Worm (Caenorhabditis elegans) whole organism, young adult: ENCODE measurements around the gene srd-43.
A peak's percentile ranks its signal among the peaks of the same experiment; 100 is the strongest.

ENCODE experiments used
- B0336.3 ChIP-seq: fragments of 200-800 bp; sonication (Bioruptor generic); IDR thresholded peaks from 2 replicates; pipeline ENCODE4 v1.3.6; 2022; ENCODE audit warnings: missing genetic modification characterization, missing compliant biosample characterization
- C17E4.6 ChIP-seq: fragments of 200-800 bp; sonication (Bioruptor generic); IDR thresholded peaks from 2 replicates; pipeline ENCODE4 v1.3.6; 2022; ENCODE audit warnings: missing genetic modification reagents, missing genetic modification characterization, missing compliant biosample characterization
- F52B5.7 ChIP-seq: sonication (generic microtip); optimal IDR thresholded peaks from 2 replicates; lab custom pipeline; 2016; ENCODE audit warnings: mild to moderate bottlenecking, missing genetic modification characterization, missing compliant biosample characterization
- F57A8.1 ChIP-seq: fragments of 200-800 bp; sonication (Bioruptor generic); optimal IDR thresholded peaks from 2 replicates; lab custom pipeline; 2018; ENCODE audit warnings: mild to moderate bottlenecking, missing genetic modification characterization, moderate library complexity, missing compliant biosample characterization
- K12H6.12 ChIP-seq: fragments of 200-800 bp; sonication (Bioruptor generic); optimal IDR thresholded peaks from 2 replicates; lab custom pipeline; 2018; ENCODE audit warnings: mild to moderate bottlenecking, missing genetic modification characterization, missing compliant biosample characterization
- Y95B8A.8 ChIP-seq: fragments of 200-800 bp; sonication (Bioruptor generic); IDR thresholded peaks from 2 replicates; pipeline ENCODE4 v1.3.6; 2022; ENCODE audit warnings: missing genetic modification reagents, missing genetic modification characterization, missing compliant biosample characterization
- akir-1 ChIP-seq: fragments of 200-800 bp; sonication (Bioruptor generic); optimal IDR thresholded peaks from 2 replicates; lab custom pipeline; 2018; ENCODE audit warnings: mild to moderate bottlenecking, missing genetic modification characterization, moderate library complexity, missing compliant biosample characterization
- atf-7 ChIP-seq: sonication (generic microtip); optimal IDR thresholded peaks from 2 replicates; lab custom pipeline; 2017; ENCODE audit warnings: mild to moderate bottlenecking, missing genetic modification characterization, missing compliant biosample characterization
- attf-3 ChIP-seq: fragments of 200-800 bp; sonication (Bioruptor generic); conservative IDR thresholded peaks from 2 replicates; pipeline ENCODE4 v1.3.6; 2022; ENCODE audit warnings: missing genetic modification reagents, missing genetic modification characterization, missing compliant biosample characterization
- attf-5 ChIP-seq: fragments of 200-800 bp; sonication (Bioruptor generic); optimal IDR thresholded peaks from 2 replicates; lab custom pipeline; 2018; ENCODE audit warnings: mild to moderate bottlenecking, missing genetic modification characterization, missing compliant biosample characterization
- bed-1 ChIP-seq: fragments of 200-800 bp; sonication (Bioruptor generic); IDR thresholded peaks from 2 replicates; pipeline ENCODE4 v1.3.6; 2022; ENCODE audit warnings: missing genetic modification reagents, missing genetic modification characterization, missing compliant biosample characterization
- cebp-1 ChIP-seq, 2 experiments: fragments of 200-800 bp in 1 of 2; sonication (Bioruptor generic) in 1 of 2; sonication (generic microtip) in 1 of 2; IDR thresholded peaks in 1 of 2; optimal IDR thresholded peaks in 1 of 2; 2 replicates each; pipeline versions ENCODE4 v1.3.6 to Lab custom; 2017 to 2022; ENCODE audit warnings: missing compliant biosample characterization in 2 of 2, missing genetic modification characterization in 2 of 2, mild to moderate bottlenecking in 1 of 2, missing genetic modification reagents in 1 of 2, moderate library complexity in 1 of 2
- die-1 ChIP-seq: sonication (generic microtip); optimal IDR thresholded peaks from 2 replicates; lab custom pipeline; 2016; ENCODE audit warnings: missing genotype, mild to moderate bottlenecking, missing genetic modification characterization, missing compliant biosample characterization
- dox-1 ChIP-seq: fragments of 200-800 bp; sonication (Bioruptor generic); IDR thresholded peaks from 2 replicates; pipeline ENCODE4 v1.3.6; 2022; ENCODE audit warnings: missing genetic modification reagents, missing genetic modification characterization, missing compliant biosample characterization
- efl-1 ChIP-seq: fragments of 150-350 bp; optimal IDR thresholded peaks from 2 replicates; lab custom pipeline; 2014; ENCODE audit warnings: missing biosample characterization, missing genetic modification reagents, missing genetic modification characterization
- ets-4 ChIP-seq: fragments of 200-800 bp; sonication (Bioruptor generic); optimal IDR thresholded peaks from 2 replicates; lab custom pipeline; 2018; ENCODE audit warnings: mild to moderate bottlenecking, missing genetic modification characterization, missing compliant biosample characterization
- lag-1 ChIP-seq: fragments of 200-800 bp; sonication (Bioruptor generic); IDR thresholded peaks from 2 replicates; pipeline ENCODE4 v1.3.6; 2022; ENCODE audit warnings: missing genetic modification reagents, missing genetic modification characterization, missing compliant biosample characterization
- let-607 ChIP-seq, 2 experiments: fragments of 200-800 bp in 1 of 2; sonication (Bioruptor generic) in 1 of 2; sonication (generic microtip) in 1 of 2; optimal IDR thresholded peaks; 2 replicates each; lab custom pipeline; 2016 to 2018; ENCODE audit warnings: mild to moderate bottlenecking in 2 of 2, missing compliant biosample characterization in 2 of 2, missing genetic modification characterization in 2 of 2, moderate library complexity in 2 of 2, missing genotype in 1 of 2
- lin-40 ChIP-seq: sonication (generic microtip); optimal IDR thresholded peaks from 2 replicates; lab custom pipeline; 2016; ENCODE audit warnings: missing genetic modification characterization, mild to moderate bottlenecking, missing compliant biosample characterization, missing genotype, missing genetic modification reagents
- lir-1 ChIP-seq: fragments of 200-800 bp; sonication (Bioruptor generic); conservative IDR thresholded peaks from 2 replicates; pipeline ENCODE4 v1.3.6; 2022; ENCODE audit warnings: missing genetic modification reagents, missing genetic modification characterization, missing compliant biosample characterization
- madf-3 ChIP-seq: fragments of 200-800 bp; sonication (Bioruptor generic); IDR thresholded peaks from 2 replicates; pipeline ENCODE4 v1.3.6; 2022; ENCODE audit warnings: missing genetic modification reagents, missing genetic modification characterization, missing compliant biosample characterization
- mxl-1 ChIP-seq: sonication (generic microtip); optimal IDR thresholded peaks from 2 replicates; lab custom pipeline; 2016; ENCODE audit warnings: missing genetic modification characterization, missing compliant biosample characterization
- nfya-1 ChIP-seq: sonication (generic microtip); optimal IDR thresholded peaks from 2 replicates; lab custom pipeline; 2017; ENCODE audit warnings: antibody characterized with exemption, missing compliant biosample characterization, missing genetic modification characterization, borderline replicate concordance; ENCODE audit not compliant: insufficient read depth
- nfyb-1 ChIP-seq: fragments of 200-800 bp; sonication (Bioruptor generic); IDR thresholded peaks from 2 replicates; pipeline ENCODE4 v1.3.6; 2022; ENCODE audit warnings: missing genetic modification reagents, missing genetic modification characterization, missing compliant biosample characterization
- nhr-80 ChIP-seq: sonication (generic microtip); optimal IDR thresholded peaks from 2 replicates; lab custom pipeline; 2016; ENCODE audit warnings: missing genetic modification characterization, missing compliant biosample characterization
- tbx-9 ChIP-seq: sonication (generic microtip); optimal IDR thresholded peaks from 2 replicates; lab custom pipeline; 2016; ENCODE audit warnings: borderline replicate concordance, missing genetic modification characterization, inconsistent platforms, missing compliant biosample characterization
- zfh-2 ChIP-seq: fragments of 200-800 bp; sonication (Bioruptor generic); conservative IDR thresholded peaks from 2 replicates; pipeline ENCODE4 v1.3.6; 2022; ENCODE audit warnings: missing genetic modification reagents, missing genetic modification characterization, missing compliant biosample characterization
- ztf-22 ChIP-seq: fragments of 200-800 bp; sonication (Bioruptor generic); optimal IDR thresholded peaks from 2 replicates; lab custom pipeline; 2018; ENCODE audit warnings: mild to moderate bottlenecking, missing genetic modification characterization, moderate library complexity, missing compliant biosample characterization
- ztf-26 ChIP-seq: sonication (generic microtip); optimal IDR thresholded peaks from 2 replicates; lab custom pipeline; 2017; ENCODE audit warnings: missing genetic modification characterization, missing compliant biosample characterization
- ztf-28 ChIP-seq: fragments of 200-800 bp; sonication (Bioruptor generic); IDR thresholded peaks from 2 replicates; pipeline ENCODE4 v1.3.6; 2022; ENCODE audit warnings: missing genetic modification reagents, missing genetic modification characterization, missing compliant biosample characterization

srd-43 gene

ce11 chrX:13348417-13348816 lies 42.8 kb upstream of the srd-43 start (continued):
- no peak for TF ChIP-seq mxl-1
- TF ChIP-seq lin-40 = peak; percentile 63

ce11 chrX:13347251-13347650 lies 41.6 kb upstream of the srd-43 start:
- TF ChIP-seq lag-1 (GFP tag; lab: Robert Waterston, UW) (no peak), mxl-1 (no peak), F57A8.1 (GFP tag; lab: Kevin White, UChicago) (no peak), die-1 (tag; lab: Kevin White, UChicago) (no peak), efl-1 (GFP tag; lab: Kevin White, UChicago) (no peak), akir-1 (GFP tag; lab: Kevin White, UChicago) (no peak), attf-5 (GFP tag; lab: Kevin White, UChicago) (no peak), ztf-22 (GFP tag; lab: Kevin White, UChicago) (no peak), C17E4.6 (GFP tag; lab: Robert Waterston, UW) (no peak), madf-3 (GFP tag; lab: Robert Waterston, UW) (no peak), ztf-28 (GFP tag; lab: Robert Waterston, UW) (no peak), bed-1 (no peak), tbx-9 (tag; lab: Kevin White, UChicago) (no peak), nfya-1 (tag; lab: Kevin White, UChicago) (no peak), Y95B8A.8 (GFP tag; lab: Robert Waterston, UW) (no peak), attf-3 (GFP tag; lab: Robert Waterston, UW) (no peak), lir-1 (GFP tag; lab: Robert Waterston, UW) (no peak), zfh-2 (GFP tag; lab: Robert Waterston, UW) (no peak), ets-4 (GFP tag; lab: Kevin White, UChicago) (no peak), B0336.3 (no peak)

- TF ChIP-seq nhr-80 = peak; percentile 74
- TF ChIP-seq Y95B8A.8 (GFP tag; lab: Robert Waterston, UW) = no peak
- no peak for TF ChIP-seq F57A8.1 (GFP tag; lab: Kevin White, UChicago)
These were observed 36.2 kb upstream of the srd-43 start for ce11 chrX:13341853-13342252.

DNA sequence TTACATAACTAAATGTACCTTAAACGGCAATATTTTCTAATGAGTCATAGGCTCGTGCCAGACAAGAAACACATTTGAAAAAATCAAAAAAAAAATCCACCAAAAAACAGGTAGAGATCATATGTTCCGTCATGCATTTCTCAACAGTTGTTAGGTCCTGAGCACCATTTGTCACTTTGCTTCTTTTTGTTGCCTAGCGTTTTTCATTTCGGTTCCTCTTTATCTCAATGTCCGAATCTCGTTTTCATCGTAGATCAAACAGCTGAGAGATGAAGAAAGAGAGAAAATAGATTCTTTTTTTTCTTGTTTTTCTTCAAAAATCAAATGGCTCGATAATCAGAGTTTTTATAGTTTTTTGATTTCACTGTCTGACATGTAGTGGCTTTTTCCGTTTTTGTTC lies 35.3 kb upstream of the srd-43 start:
- no peak for TF ChIP-seq die-1 (tag; lab: Kevin White, UChicago)
- TF ChIP-seq, all 124 proteins: peak for 0

DNA sequence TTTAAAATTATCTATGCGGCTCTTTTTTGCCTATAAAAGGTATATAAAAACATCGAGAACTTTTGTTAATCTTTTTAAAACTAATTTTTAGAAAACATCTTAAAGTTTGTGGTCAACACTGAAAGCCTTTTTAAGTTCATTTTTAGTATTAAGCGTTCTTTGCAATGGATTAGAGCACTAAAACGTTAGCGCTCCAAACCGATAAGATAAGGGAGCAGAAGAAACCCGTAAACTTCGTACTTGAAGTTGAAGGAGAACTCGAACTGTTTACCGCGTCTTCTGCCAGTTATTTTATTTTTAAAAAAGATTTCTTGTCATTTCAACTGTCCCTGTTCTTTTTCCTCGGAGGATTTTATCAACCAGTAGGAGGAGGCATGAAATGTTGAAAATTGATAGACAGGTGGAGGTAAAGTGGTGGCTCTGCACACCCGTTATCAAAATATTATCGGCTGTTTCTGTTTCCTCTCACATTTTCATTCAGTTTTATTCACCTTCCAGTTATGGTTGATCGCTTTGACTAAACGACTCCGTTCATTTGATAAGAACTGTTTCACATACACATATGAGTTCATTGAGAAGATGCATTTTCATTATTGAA lies 33.5 kb upstream of the srd-43 start:
- TF ChIP-seq nfyb-1 (GFP tag; lab: Robert Waterston, UW) = 0 out of 2 replicates have a peak, but pooled peaks have one; percentile 26
- no peak for TF ChIP-seq ztf-26 (tag; lab: Kevin White, UChicago)
- TF ChIP-seq F52B5.7 (tag; lab: Kevin White, UChicago) = no peak
- no peak for TF ChIP-seq efl-1 (GFP tag; lab: Kevin White, UChicago)
- peak; percentile 15 for TF ChIP-seq atf-7 (tag; lab: Kevin White, UChicago)
- peak; percentile 56 for TF ChIP-seq ztf-22 (GFP tag; lab: Kevin White, UChicago)
- peak; percentile 52 for TF ChIP-seq ets-4 (GFP tag; lab: Kevin White, UChicago)
- peak in 1 of 2 experiments; percentile 53 for TF ChIP-seq let-607 (tag; optimal IDR thresholded peaks at IDR 0.05; lab: Kevin White, UChicago)
- TF ChIP-seq dox-1 (GFP tag; lab: Robert Waterston, UW) = peak; percentile 55
- TF ChIP-seq nhr-80 = peak; percentile 97
- no peak for TF ChIP-seq cebp-1 (GFP tag; IDR thresholded peaks at IDR 0.05; lab: Robert Waterston, UW)
- peak; percentile 4 for TF ChIP-seq cebp-1 (tag; optimal IDR thresholded peaks at IDR 0.05; lab: Kevin White, UChicago)
- TF ChIP-seq nfya-1 (tag; lab: Kevin White, UChicago) = no peak
- TF ChIP-seq K12H6.12 (tag; lab: Kevin White, UChicago) = no peak
